Fruit fly (Drosophila melanogaster) whole organism, prepupa: ENCODE data around the gene Pdp1.

ENCODE experiments used
- Blimp-1 ChIP-seq: fragments of 200-800 bp; sonication (Bioruptor generic); optimal IDR thresholded peaks from 3 replicates; lab custom pipeline; 2017; ENCODE audit warnings: missing biosample characterization, missing genetic modification characterization, mild to moderate bottlenecking, moderate library complexity, missing genetic modification reagents
- CG10631 ChIP-seq: fragments of 200-800 bp; sonication (Bioruptor generic); optimal IDR thresholded peaks from 2 replicates; lab custom pipeline; 2016; ENCODE audit warnings: missing biosample characterization, missing genetic modification characterization
- CG11294 ChIP-seq: fragments of 200-800 bp; sonication (Bioruptor generic); IDR thresholded peaks from 2 replicates; pipeline ENCODE4 v1.3.6; 2022; ENCODE audit warnings: missing biosample characterization, missing genetic modification characterization
- CG11902 ChIP-seq: fragments of 200-800 bp; sonication (Bioruptor generic); optimal IDR thresholded peaks from 3 replicates; lab custom pipeline; 2016; ENCODE audit warnings: missing biosample characterization, missing genetic modification characterization
- CG15336 ChIP-seq: fragments of 200-800 bp; sonication (Bioruptor generic); IDR thresholded peaks from 2 replicates; pipeline ENCODE4 v1.3.6; 2022; ENCODE audit warnings: missing biosample characterization, missing genetic modification characterization
- CG1621 ChIP-seq: fragments of 200-800 bp; sonication (Bioruptor generic); optimal IDR thresholded peaks from 3 replicates; lab custom pipeline; 2018; ENCODE audit warnings: missing biosample characterization, mild to moderate bottlenecking, missing genetic modification characterization
- CG16779 ChIP-seq: fragments of 200-800 bp; sonication (Bioruptor generic); optimal IDR thresholded peaks from 3 replicates; lab custom pipeline; 2017; ENCODE audit warnings: missing biosample characterization, mild to moderate bottlenecking, missing genetic modification characterization
- CG31627 ChIP-seq: fragments of 200-800 bp; sonication (Bioruptor generic); optimal IDR thresholded peaks from 3 replicates; lab custom pipeline; 2016; ENCODE audit warnings: missing biosample characterization, missing genetic modification characterization
- CG34406 ChIP-seq: fragments of 200-800 bp; sonication (Bioruptor generic); optimal IDR thresholded peaks from 3 replicates; lab custom pipeline; 2016; ENCODE audit warnings: missing biosample characterization, missing genetic modification characterization
- CG3919 ChIP-seq: fragments of 200-800 bp; sonication (Bioruptor generic); optimal IDR thresholded peaks from 3 replicates; lab custom pipeline; 2016; ENCODE audit warnings: missing biosample characterization, missing genetic modification characterization
- CG4318 ChIP-seq: fragments of 200-800 bp; sonication (Bioruptor generic); optimal IDR thresholded peaks from 3 replicates; lab custom pipeline; 2017; ENCODE audit warnings: missing biosample characterization, mild to moderate bottlenecking, missing genetic modification characterization
- CG6163 ChIP-seq: fragments of 200-800 bp; sonication (Bioruptor generic); IDR thresholded peaks from 3 replicates; pipeline ENCODE4 v1.3.6; 2022; ENCODE audit warnings: missing biosample characterization, missing genetic modification characterization
- CG6276 ChIP-seq: fragments of 200-800 bp; sonication (Bioruptor generic); optimal IDR thresholded peaks from 2 replicates; lab custom pipeline; 2017; ENCODE audit warnings: missing biosample characterization, mild to moderate bottlenecking, missing genetic modification characterization
- CG6792 ChIP-seq: fragments of 200-800 bp; sonication (Bioruptor generic); optimal IDR thresholded peaks from 3 replicates; lab custom pipeline; 2016; ENCODE audit warnings: missing biosample characterization, missing genetic modification characterization
- CG6854 ChIP-seq: fragments of 200-800 bp; sonication (Bioruptor generic); optimal IDR thresholded peaks from 2 replicates; lab custom pipeline; 2017; ENCODE audit warnings: missing biosample characterization, mild to moderate bottlenecking, missing genetic modification characterization
- CG7368 ChIP-seq: fragments of 200-800 bp; sonication (Bioruptor generic); optimal IDR thresholded peaks from 3 replicates; lab custom pipeline; 2016; ENCODE audit warnings: missing biosample characterization, missing genetic modification characterization
- CG8319 ChIP-seq: fragments of 200-800 bp; sonication (Bioruptor generic); optimal IDR thresholded peaks from 3 replicates; lab custom pipeline; 2016; ENCODE audit warnings: missing biosample characterization, missing genetic modification characterization
- Eip75B ChIP-seq: fragments of 200-800 bp; sonication (Bioruptor generic); optimal IDR thresholded peaks from 3 replicates; lab custom pipeline; 2016; ENCODE audit warnings: missing biosample characterization, missing genetic modification characterization
- Eip78C ChIP-seq: fragments of 200-800 bp; sonication (Bioruptor generic); peaks from one replicate; lab custom pipeline; 2016; ENCODE audit warnings: missing biosample characterization, missing genetic modification characterization
- Eip93F ChIP-seq: fragments of 200-800 bp; sonication (Bioruptor generic); optimal IDR thresholded peaks from 2 replicates; lab custom pipeline; 2016; ENCODE audit warnings: missing biosample characterization, mild to moderate bottlenecking, missing genetic modification characterization
- Ets96B ChIP-seq: fragments of 200-800 bp; optimal IDR thresholded peaks from 2 replicates; lab custom pipeline; 2019; ENCODE audit warnings: missing biosample characterization, mild to moderate bottlenecking, missing genetic modification characterization, moderate library complexity
- Gug ChIP-seq: fragments of 200-800 bp; sonication (Bioruptor generic); IDR thresholded peaks from 2 replicates; pipeline ENCODE4 v1.3.6; 2022; ENCODE audit warnings: missing biosample characterization, missing genetic modification characterization
- Hr38 ChIP-seq: sonication (Bioruptor generic); optimal IDR thresholded peaks from 2 replicates; lab custom pipeline; 2016; ENCODE audit warnings: missing biosample characterization, missing genetic modification characterization
- Hr39 ChIP-seq: fragments of 200-800 bp; sonication (Bioruptor generic); optimal IDR thresholded peaks from 2 replicates; lab custom pipeline; 2016; ENCODE audit warnings: missing biosample characterization, missing genetic modification characterization
- Hr4 ChIP-seq: fragments of 200-800 bp; sonication (Bioruptor generic); optimal IDR thresholded peaks from 3 replicates; lab custom pipeline; 2016; ENCODE audit warnings: missing biosample characterization, missing genetic modification characterization
- Lpt ChIP-seq: fragments of 200-800 bp; sonication (Bioruptor generic); optimal IDR thresholded peaks from 3 replicates; lab custom pipeline; 2016; ENCODE audit warnings: missing biosample characterization, missing genetic modification characterization
- Met ChIP-seq: fragments of 200-800 bp; sonication (Bioruptor generic); optimal IDR thresholded peaks from 3 replicates; lab custom pipeline; 2016; ENCODE audit warnings: missing biosample characterization, missing genetic modification characterization
- OdsH ChIP-seq: fragments of 200-800 bp; sonication (Bioruptor generic); optimal IDR thresholded peaks from 3 replicates; lab custom pipeline; 2016; ENCODE audit warnings: missing biosample characterization, missing genetic modification characterization
- Smox ChIP-seq: fragments of 200-800 bp; sonication (Bioruptor generic); optimal IDR thresholded peaks from 3 replicates; lab custom pipeline; 2016; ENCODE audit warnings: missing biosample characterization, missing genetic modification characterization
- Sox102F ChIP-seq: fragments of 200-800 bp; sonication (Bioruptor generic); optimal IDR thresholded peaks from 2 replicates; lab custom pipeline; 2016; ENCODE audit warnings: missing biosample characterization, mild to moderate bottlenecking, missing genetic modification characterization
- Sox14 ChIP-seq: fragments of 200-800 bp; sonication (Bioruptor generic); optimal IDR thresholded peaks from 3 replicates; lab custom pipeline; 2016; ENCODE audit warnings: missing biosample characterization, missing genetic modification characterization
- Sox15 ChIP-seq: fragments of 200-800 bp; sonication (Bioruptor generic); optimal IDR thresholded peaks from 3 replicates; lab custom pipeline; 2016; ENCODE audit warnings: missing biosample characterization, missing genetic modification characterization
- achi ChIP-seq: fragments of 200-800 bp; sonication (Bioruptor generic); optimal IDR thresholded peaks from 3 replicates; lab custom pipeline; 2016; ENCODE audit warnings: missing biosample characterization, missing genetic modification characterization
- acj6 ChIP-seq: fragments of 200-800 bp; sonication (Bioruptor generic); optimal IDR thresholded peaks from 3 replicates; lab custom pipeline; 2016; ENCODE audit warnings: missing biosample characterization, missing genetic modification characterization
- cyc ChIP-seq: fragments of 200-800 bp; sonication (Bioruptor generic); optimal IDR thresholded peaks from 3 replicates; lab custom pipeline; 2016; ENCODE audit warnings: missing biosample characterization, missing genetic modification characterization
- dac ChIP-seq: fragments of 200-800 bp; sonication (Bioruptor generic); optimal IDR thresholded peaks from 2 replicates; lab custom pipeline; 2017; ENCODE audit warnings: missing biosample characterization, mild to moderate bottlenecking, missing genetic modification characterization
- dsx ChIP-seq: fragments of 200-800 bp; optimal IDR thresholded peaks from 3 replicates; lab custom pipeline; 2019; ENCODE audit warnings: missing biosample characterization, mild to moderate bottlenecking, missing genetic modification characterization, moderate library complexity; ENCODE audit not compliant: poor library complexity, severe bottlenecking
- eg ChIP-seq: fragments of 200-800 bp; sonication (Bioruptor generic); IDR thresholded peaks from 3 replicates; pipeline ENCODE4 v1.3.6; 2022; ENCODE audit warnings: missing biosample characterization, missing genetic modification characterization
- esn ChIP-seq: fragments of 200-800 bp; sonication (Bioruptor generic); optimal IDR thresholded peaks from 2 replicates; lab custom pipeline; 2016; ENCODE audit warnings: missing biosample characterization, mild to moderate bottlenecking, missing genetic modification characterization, moderate library complexity
- fd85E ChIP-seq: fragments of 200-800 bp; sonication (Bioruptor generic); optimal IDR thresholded peaks from 3 replicates; lab custom pipeline; 2016; ENCODE audit warnings: missing biosample characterization, missing genetic modification characterization
- fkh ChIP-seq: fragments of 200-800 bp; sonication (Bioruptor generic); optimal IDR thresholded peaks from 3 replicates; lab custom pipeline; 2017; ENCODE audit warnings: missing biosample characterization, mild to moderate bottlenecking, missing genetic modification characterization, moderate library complexity
- salr ChIP-seq, 2 experiments: fragments of 200-800 bp; sonication (Bioruptor generic); optimal IDR thresholded peaks; 3 replicates each; lab custom pipeline; 2016 to 2018; ENCODE audit warnings: missing biosample characterization in 2 of 2, missing genetic modification characterization in 2 of 2, mild to moderate bottlenecking in 1 of 2
- spab ChIP-seq: fragments of 200-800 bp; sonication (Bioruptor generic); optimal IDR thresholded peaks from 2 replicates; lab custom pipeline; 2017; ENCODE audit warnings: missing biosample characterization, mild to moderate bottlenecking, missing genetic modification characterization, missing genetic modification reagents
- ss ChIP-seq, 2 experiments: fragments of 200-800 bp; sonication (Bioruptor generic); optimal IDR thresholded peaks; 2 replicates in 1 of 2; 3 replicates in 1 of 2; lab custom pipeline; 2017 to 2018; ENCODE audit warnings: mild to moderate bottlenecking in 2 of 2, missing biosample characterization in 2 of 2, missing genetic modification characterization in 2 of 2, moderate library complexity in 1 of 2
- svp ChIP-seq: fragments of 200-800 bp; sonication (Bioruptor generic); peaks from one replicate; lab custom pipeline; 2016; ENCODE audit warnings: missing biosample characterization, missing genetic modification characterization
- topi ChIP-seq: fragments of 200-800 bp; sonication (Bioruptor generic); optimal IDR thresholded peaks from 3 replicates; lab custom pipeline; 2016; ENCODE audit warnings: missing biosample characterization, missing genetic modification characterization
- vri ChIP-seq: fragments of 200-800 bp; sonication (Bioruptor generic); optimal IDR thresholded peaks from 3 replicates; lab custom pipeline; 2016; ENCODE audit warnings: missing biosample characterization, mild to moderate bottlenecking, missing genetic modification characterization

The Pdp1 gene

dm6 chr3L:7782051-7782682 lies 85.0 kb downstream of the Pdp1 start:
- no peak for TF ChIP-seq salr (GFP tag; optimal IDR thresholded peaks at IDR 0.05; lab: Kevin White, UChicago)
- no peak for TF ChIP-seq CG4318 (GFP tag; lab: Kevin White, UChicago)
- TF ChIP-seq Sox15 (GFP tag; lab: Kevin White, UChicago) = no peak
- no peak for TF ChIP-seq CG1621 (tag; lab: Kevin White, UChicago)
- TF ChIP-seq Eip93F (GFP tag; lab: Kevin White, UChicago) = no peak
- no peak for TF ChIP-seq CG6854
- no peak for TF ChIP-seq Gug
- no peak for TF ChIP-seq CG3919
- peak; percentile 36 for TF ChIP-seq Blimp-1 (GFP tag; lab: Kevin White, UChicago)
- TF ChIP-seq acj6 (GFP tag; lab: Kevin White, UChicago) = no peak
- TF ChIP-seq Lpt = no peak
- TF ChIP-seq Hr38 (GFP tag; lab: Kevin White, UChicago) = no peak
- no peak for TF ChIP-seq Hr39 (GFP tag; lab: Kevin White, UChicago)
- no peak for TF ChIP-seq Smox (GFP tag; lab: Kevin White, UChicago)
- peak; percentile 86 for TF ChIP-seq fkh (GFP tag; lab: Kevin White, UChicago)
- no peak for TF ChIP-seq spab (GFP tag; lab: Kevin White, UChicago)
- TF ChIP-seq CG16779 (tag; lab: Kevin White, UChicago) = no peak
- TF ChIP-seq svp (GFP tag; lab: Kevin White, UChicago) = peak; percentile 69
- no peak for TF ChIP-seq cyc (GFP tag; lab: Kevin White, UChicago)
- TF ChIP-seq fd85E = no peak
- peak; percentile 54 for TF ChIP-seq esn (GFP tag; lab: Kevin White, UChicago)
- peak; percentile 72 for TF ChIP-seq vri (GFP tag; lab: Kevin White, UChicago)
- TF ChIP-seq Hr4 = no peak
- no peak for TF ChIP-seq Ets96B (tag; lab: Kevin White, UChicago)
- TF ChIP-seq OdsH = no peak
- peak; percentile 31 for TF ChIP-seq Met (GFP tag; lab: Kevin White, UChicago)
- no peak for TF ChIP-seq CG6276
- peak; percentile 75 for TF ChIP-seq Eip78C (GFP tag; lab: Kevin White, UChicago)
- TF ChIP-seq ss (GFP tag; optimal IDR thresholded peaks at IDR 0.05; lab: Kevin White, UChicago) = no peak
- TF ChIP-seq CG10631 (GFP tag; lab: Kevin White, UChicago) = no peak
- no peak for TF ChIP-seq dsx
- no peak for TF ChIP-seq CG7368 (GFP tag; lab: Kevin White, UChicago)
- TF ChIP-seq CG8319 (GFP tag; lab: Kevin White, UChicago) = no peak
- TF ChIP-seq eg (GFP tag; lab: Robert Waterston, UW) = no peak
- no peak for TF ChIP-seq achi (GFP tag; lab: Kevin White, UChicago)
- TF ChIP-seq CG31627 (GFP tag; lab: Kevin White, UChicago) = no peak
- no peak for TF ChIP-seq CG6163
- TF ChIP-seq Eip75B (GFP tag; lab: Kevin White, UChicago) = no peak
- peak; percentile 20 for TF ChIP-seq Sox102F (GFP tag; lab: Kevin White, UChicago)
- peak; percentile 9 for TF ChIP-seq topi (GFP tag; lab: Kevin White, UChicago)

dm6 chr3L:7781353-7782050 lies 85.7 kb downstream of the Pdp1 start:
- TF ChIP-seq dac (GFP tag; lab: Kevin White, UChicago) (no peak), CG6792 (GFP tag; lab: Kevin White, UChicago) (no peak), CG31627 (GFP tag; lab: Kevin White, UChicago) (no peak), Eip78C (GFP tag; lab: Kevin White, UChicago) (no peak), Smox (GFP tag; lab: Kevin White, UChicago) (no peak), CG8319 (GFP tag; lab: Kevin White, UChicago) (no peak), Ets96B (tag; lab: Kevin White, UChicago) (no peak), cyc (GFP tag; lab: Kevin White, UChicago) (no peak), CG16779 (tag; lab: Kevin White, UChicago) (no peak), Blimp-1 (GFP tag; lab: Kevin White, UChicago) (no peak), salr (GFP tag; optimal IDR thresholded peaks at IDR 0.05; lab: Kevin White, UChicago) (no peak), dsx (peak; percentile 91), Sox102F (GFP tag; lab: Kevin White, UChicago) (no peak), fd85E (no peak), vri (GFP tag; lab: Kevin White, UChicago) (peak; percentile 58), svp (GFP tag; lab: Kevin White, UChicago) (peak; percentile 75), Sox14 (no peak), esn (GFP tag; lab: Kevin White, UChicago) (no peak), CG6276 (no peak), CG11294 (GFP tag; lab: Robert Waterston, UW) (no peak), CG11902 (no peak), CG6854 (no peak), acj6 (GFP tag; lab: Kevin White, UChicago) (no peak), Lpt (no peak), CG15336 (GFP tag; lab: Robert Waterston, UW) (peak; percentile 45; the same call in 1 of the 2 replicates), CG34406 (GFP tag; lab: Kevin White, UChicago) (no peak)
